Fruit fly (Drosophila melanogaster) whole organism, larva: ENCODE measurements around the gene CG12974.

ENCODE experiments used
- noc ChIP-seq: fragments of 200-800 bp; sonication (Bioruptor generic); optimal IDR thresholded peaks from 3 replicates; lab custom pipeline; 2019; ENCODE audit warnings: missing biosample characterization, mild to moderate bottlenecking, missing genetic modification characterization, moderate library complexity

CG12974 gene

DNA sequence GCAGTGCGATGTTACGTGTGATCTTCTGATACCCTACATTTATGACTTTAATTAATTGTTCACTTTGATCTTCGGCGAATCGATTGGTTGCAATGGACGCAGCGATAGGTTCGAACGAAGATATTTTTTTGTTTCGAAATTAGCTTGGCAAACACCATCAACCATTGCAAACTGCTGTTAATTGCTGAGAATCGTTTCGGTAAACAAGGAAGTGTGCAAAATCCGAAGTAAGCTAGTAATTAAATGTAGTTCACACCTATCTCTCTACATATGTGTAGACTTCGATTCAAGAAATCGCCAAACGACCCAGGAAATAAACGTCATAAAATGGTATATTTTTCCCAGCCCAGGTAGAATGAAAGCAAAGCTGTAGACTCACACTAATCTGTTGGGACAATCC, 12.6 kb upstream of the CG12974 start, which contains the start of gene CG43702:
TSS of gene CG43702 (plus strand) at position 301 of the 400 bp plus-strand sequence.
- no peak for TF ChIP-seq noc (tag; lab: Kevin White, UChicago)

dm6 chr3L:21297703-21298102, 11.9 kb upstream of the CG12974 start, which contains the start of gene Edg78E:
Gene Edg78E, minus strand, starts transcription at chr3L:21297803.
- TF ChIP-seq noc (tag; lab: Kevin White, UChicago), result no peak

DNA sequence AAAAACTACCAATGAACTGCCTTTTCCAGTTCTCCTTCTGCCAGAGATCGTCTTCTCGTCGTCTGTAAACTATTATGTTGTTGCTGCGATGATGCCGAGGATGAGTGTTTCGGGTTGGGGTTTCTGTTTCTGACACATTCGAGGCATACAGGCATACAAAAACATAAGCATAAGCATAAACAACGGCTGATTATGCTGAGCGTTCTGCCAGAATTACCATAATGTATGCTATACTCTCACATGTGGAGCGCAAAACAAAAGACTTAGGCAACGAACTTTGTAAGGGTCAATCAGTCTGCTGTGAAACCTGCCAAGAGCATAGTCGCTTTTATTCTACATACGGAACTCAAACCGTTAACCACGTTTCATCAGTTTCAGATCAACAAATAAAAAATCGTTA, 8.4 kb upstream of the CG12974 start, which contains the start of gene Cpr78Cb:
TSS of gene Cpr78Cb (plus strand) at position 291 of the 400 bp plus-strand sequence.
- TF ChIP-seq noc (tag; lab: Kevin White, UChicago), result no peak

DNA sequence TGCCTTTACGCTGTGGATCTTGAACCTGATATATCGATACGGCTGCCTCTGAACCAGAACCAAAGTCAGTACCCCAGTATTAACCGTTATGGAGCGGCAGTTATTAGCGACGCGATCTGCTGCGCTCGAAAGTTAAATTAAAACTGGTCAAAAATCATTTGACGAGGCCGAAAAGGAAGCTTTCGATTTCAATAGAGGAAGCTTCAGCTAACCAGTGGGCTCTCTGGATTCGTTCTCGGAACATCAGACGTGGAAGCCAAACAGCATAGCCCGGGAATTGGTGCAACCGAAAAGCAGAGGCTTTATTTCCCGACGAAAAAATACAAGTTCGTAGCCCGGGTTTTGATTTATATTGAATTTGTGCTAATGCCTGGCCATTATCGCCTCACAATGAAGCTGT, 6.9 kb upstream of the CG12974 start, which contains the start of gene Cpr78Ca:
TSS of gene Cpr78Ca (minus strand) at position 101 of the 400 bp plus-strand sequence.
- TF ChIP-seq noc (tag; lab: Kevin White, UChicago), result no peak

dm6 chr3L:21291055-21291454, 5.3 kb upstream of the CG12974 start:
- no peak for TF ChIP-seq noc (tag; lab: Kevin White, UChicago)

- TF ChIP-seq noc (tag; lab: Kevin White, UChicago), result no peak
These were observed 4.6 kb upstream of the CG12974 start for dm6 chr3L:21290336-21290735.

DNA sequence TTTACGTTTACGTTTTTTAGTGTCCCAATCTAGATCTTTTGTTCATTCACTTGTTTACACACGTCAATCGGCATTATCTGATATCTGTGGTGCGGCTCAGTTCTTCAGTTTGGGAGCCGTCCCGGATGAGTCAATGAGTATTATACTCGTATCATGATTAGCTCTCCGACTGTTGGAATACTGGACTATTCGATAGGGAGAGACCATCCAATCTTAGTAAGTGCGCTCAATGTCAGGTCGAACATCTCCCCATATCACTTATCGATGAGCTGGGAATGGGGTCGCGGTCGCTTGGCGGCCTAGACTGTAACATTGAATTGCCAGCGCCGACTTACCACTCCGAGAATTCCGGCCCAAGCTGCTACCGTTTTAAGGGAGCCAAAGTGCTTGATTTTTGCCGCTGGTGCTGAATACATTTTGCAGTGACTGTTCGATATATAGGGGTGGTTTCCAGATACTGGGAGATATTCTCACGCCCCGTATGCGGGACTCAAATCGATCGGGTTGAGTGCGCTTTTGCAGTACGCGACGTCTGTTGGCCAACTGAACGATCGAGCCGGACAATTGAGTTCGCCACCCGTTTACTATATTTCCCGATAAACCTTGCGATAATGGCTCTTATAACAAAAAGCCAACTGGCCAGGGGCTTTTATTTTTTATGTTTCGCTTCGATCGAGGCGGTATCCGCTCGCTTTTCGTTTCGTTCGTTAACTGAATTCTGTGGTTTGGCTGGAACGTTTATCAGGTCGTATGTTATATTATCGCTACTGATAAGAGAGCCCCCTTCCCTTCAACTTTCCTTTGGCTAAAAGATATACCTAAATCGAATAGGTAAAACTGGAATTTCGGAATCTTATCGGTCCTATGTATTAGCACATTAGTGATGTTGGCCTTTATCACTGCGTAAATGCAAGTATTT, 783 bp downstream of the CG12974 start:
- TF ChIP-seq noc (tag; lab: Kevin White, UChicago), result no peak

DNA sequence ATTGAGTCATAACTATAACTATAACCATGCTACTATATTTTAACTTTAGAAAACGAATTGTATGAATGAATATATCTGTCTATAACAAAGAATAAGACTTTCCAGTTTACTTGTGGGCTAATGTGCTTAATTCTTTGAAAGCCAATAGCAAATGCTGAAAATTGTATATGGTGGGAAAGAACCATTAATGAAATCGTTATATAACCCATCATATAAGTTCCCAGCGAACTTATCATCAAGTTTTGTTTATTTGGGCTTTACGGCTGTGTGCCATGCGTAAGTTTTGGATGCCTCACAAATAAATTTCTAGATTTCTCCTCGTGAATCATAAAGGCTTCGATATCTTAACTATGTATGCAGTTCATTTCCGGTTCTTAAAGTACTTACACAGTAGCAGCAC, 2.0 kb downstream of the CG12974 start:
- no peak for TF ChIP-seq noc (tag; lab: Kevin White, UChicago)

- TF ChIP-seq noc (tag; lab: Kevin White, UChicago), result no peak
These were observed 3.0 kb downstream of the CG12974 start for dm6 chr3L:21282741-21283140.

dm6 chr3L:21281706-21282105, 4.1 kb downstream of the CG12974 start:
- no peak for TF ChIP-seq noc (tag; lab: Kevin White, UChicago)

dm6 chr3L:21280996-21281691, 4.6 kb downstream of the CG12974 start, which contains the start of gene ppl:
Gene ppl, minus strand, starts transcription at chr3L:21281506.
- TF ChIP-seq noc (tag; lab: Kevin White, UChicago), result peak; percentile 27

DNA sequence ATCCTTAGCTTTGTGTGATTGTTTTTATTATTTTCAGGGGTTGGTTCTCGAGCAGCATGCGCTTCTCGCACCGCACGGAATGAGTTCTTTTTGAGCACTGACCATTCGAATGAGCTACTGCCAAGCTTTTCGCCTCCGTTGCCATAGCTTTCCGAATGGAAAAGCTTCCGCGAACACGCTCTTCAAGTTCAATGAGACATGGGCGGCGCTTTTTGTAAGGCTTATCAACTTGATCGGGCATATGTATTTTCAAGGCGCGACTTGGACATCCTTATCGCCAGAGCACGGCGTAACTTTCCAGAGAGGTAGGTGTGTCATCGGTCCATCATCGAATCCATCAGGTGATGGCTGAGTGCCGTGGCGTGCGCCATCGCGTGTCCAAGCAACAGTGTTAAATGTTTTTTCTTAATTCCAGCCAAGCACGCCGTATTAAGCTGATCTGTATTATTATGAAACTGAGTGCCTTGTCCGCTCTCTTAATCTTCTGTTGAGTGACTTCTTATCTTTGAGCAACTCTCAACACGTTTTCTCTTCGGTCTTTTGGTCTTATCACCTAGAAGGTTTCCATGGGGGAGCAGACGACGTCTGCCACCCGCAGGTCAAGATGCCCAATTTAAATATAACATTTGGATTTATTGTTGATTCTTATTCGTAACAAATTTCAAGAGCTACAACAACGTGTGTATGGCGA, 5.7 kb downstream of the CG12974 start, which contains the start of gene AcCoAS:
TSS of gene AcCoAS (minus strand) at position 368 of the 691 bp plus-strand sequence.
- TF ChIP-seq noc (tag; lab: Kevin White, UChicago), result peak; percentile 90

DNA sequence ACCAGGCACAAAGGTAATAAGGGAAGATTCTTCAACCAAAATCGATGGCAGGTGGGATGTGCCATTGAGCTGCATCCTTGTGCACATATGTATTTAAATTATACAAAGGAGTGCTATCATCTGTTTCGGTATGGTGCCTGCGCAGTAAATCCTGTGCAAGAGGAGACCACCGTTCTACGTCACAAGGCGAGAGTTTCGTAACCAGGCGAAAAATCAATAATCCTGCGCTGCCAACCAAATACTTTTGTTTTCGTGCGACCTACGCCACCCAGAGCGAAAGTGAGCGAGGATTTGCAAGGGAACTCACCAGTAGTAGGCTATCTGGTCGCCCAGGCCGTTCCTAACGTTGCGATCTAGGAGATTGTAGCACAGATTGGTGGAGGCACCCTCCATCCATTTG, 6.6 kb downstream of the CG12974 start:
- no peak for TF ChIP-seq noc (tag; lab: Kevin White, UChicago)

DNA sequence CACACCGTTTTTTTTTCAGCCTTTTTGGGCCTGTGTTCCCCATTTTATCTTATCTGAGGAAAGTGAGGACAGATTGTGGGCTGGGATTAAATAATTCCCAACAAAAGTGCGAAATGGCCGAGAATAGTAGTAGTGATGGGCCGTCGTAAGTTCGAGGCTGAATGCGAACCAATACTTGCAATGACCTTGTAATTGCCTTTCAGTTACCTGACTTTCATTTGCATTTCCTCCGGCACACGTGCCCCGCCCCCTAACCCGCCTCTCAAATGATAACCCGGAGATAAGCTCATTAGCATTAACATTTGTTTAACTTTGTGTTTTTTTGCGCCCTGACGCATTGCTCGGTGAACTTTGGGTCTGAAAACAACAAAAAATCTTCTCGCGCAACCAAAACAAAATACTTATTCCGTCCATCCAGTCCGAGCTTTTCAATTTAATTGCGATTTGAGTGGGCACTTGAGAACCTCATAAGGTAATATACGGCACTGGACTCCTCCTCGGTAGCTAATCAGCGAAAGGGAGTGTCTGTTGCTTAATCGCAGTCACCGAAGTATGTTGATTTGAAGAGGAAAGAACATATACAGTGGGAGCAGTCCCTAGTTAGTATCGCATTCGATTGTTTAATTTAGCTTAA, 7.7 kb downstream of the CG12974 start:
- TF ChIP-seq noc (tag; lab: Kevin White, UChicago), result peak; percentile 66
